Fruit fly (Drosophila melanogaster): Measurements from ENCODE around the gene CG5390.

DNA sequence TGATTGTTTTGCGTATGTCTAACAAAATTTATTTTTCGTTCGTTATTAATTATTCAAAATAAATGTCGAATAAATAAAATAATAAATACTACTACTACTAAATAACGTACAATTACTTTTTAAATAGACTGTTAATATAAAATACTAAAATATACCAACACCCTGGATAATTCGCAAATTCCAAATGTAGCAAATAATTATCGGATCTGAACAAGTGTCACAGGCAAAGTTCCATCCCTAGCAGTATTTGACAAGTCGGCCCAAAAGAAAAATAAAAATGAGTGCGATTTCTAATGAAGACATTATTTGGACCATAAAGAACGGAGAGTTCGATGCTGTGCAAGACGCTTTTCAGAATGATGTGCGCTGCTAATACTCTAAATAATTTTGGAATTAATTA, 35.0 kb upstream of the CG5390 start, which contains the start of gene CG31715:
- TF ChIP-seq Dll (optimal IDR thresholded peaks at IDR 0.05) (no peak), EcR (GFP tag; optimal IDR thresholded peaks at IDR 0.05) (no peak)
